Fruit fly (Drosophila melanogaster): ENCODE results near the gene CG6293.
A peak's percentile ranks its signal among the peaks of the same experiment; 100 is the strongest.

CG6293 gene

DNA sequence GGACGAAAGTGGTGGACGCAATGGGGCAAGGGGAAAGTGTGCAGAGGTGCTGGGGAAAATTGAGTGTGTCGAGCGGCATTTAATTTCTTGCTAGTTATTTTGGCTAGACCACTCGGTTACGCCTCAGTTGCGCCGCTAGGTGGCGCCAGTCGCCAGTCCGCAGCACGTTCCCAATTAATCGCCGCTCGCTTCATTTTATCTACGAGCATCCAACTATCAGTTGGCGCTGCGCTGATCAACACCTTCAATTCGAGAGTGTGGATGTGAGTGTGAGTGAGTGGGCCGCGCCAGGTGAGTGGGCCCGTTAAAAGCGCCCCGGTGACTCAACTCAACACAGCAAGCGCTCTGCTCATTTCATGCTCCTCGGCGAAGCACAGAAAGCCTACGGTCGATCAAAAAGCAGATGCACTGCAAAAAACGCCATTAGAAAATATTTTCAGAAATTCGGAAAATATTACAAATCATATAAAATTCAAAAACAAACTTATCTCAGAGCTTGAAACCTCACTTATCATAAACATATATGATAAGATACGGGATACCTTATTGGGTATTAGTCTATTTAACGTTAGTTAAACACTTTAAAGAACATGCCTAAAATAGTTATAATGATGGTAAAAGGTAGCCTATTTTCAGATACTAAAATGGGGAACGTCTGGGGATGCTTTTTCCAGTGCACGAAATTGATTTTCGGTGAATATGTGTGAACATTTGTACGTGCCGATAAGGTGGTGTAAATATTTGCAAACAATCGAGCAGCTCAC, 43.1 kb downstream of the CG6293 start (continued):
- peak; percentile 77 for TF ChIP-seq Atf-2 (GFP tag; optimal IDR thresholded peaks at IDR 0.05)
- peak; percentile 44; the same call in 1 of the 3 replicates for TF ChIP-seq H15 (GFP tag; IDR thresholded peaks at IDR 0.05)
- peak; percentile 87 for TF ChIP-seq mam (GFP tag; optimal IDR thresholded peaks at IDR 0.05)
- no peak for TF ChIP-seq Lim3 (GFP tag; IDR thresholded peaks at IDR 0.05)
- TF ChIP-seq onecut (GFP tag; IDR thresholded peaks at IDR 0.05) = peak; percentile 62
- TF ChIP-seq CG10321 (GFP tag; IDR thresholded peaks at IDR 0.05) = no peak
- TF ChIP-seq CG3995 (GFP tag; optimal IDR thresholded peaks at IDR 0.05) = peak; percentile 55
- TF ChIP-seq Atf6 (GFP tag; IDR thresholded peaks at IDR 0.05) = peak; percentile 88
- TF ChIP-seq bsh (GFP tag; optimal IDR thresholded peaks at IDR 0.05) = peak in 1 of 2 experiments; percentile 77
- peak; percentile 81 for TF ChIP-seq CG13296 (GFP tag; optimal IDR thresholded peaks at IDR 0.05)
- no peak; the same call in 1 of the 2 replicates for TF ChIP-seq CG13287 (GFP tag; IDR thresholded peaks at IDR 0.05; ENCODE audit: partially characterized antibody)
- TF ChIP-seq CG4282 (GFP tag; optimal IDR thresholded peaks at IDR 0.05) = no peak
- peak; percentile 67 for TF ChIP-seq Deaf1 (tag; optimal IDR thresholded peaks at IDR 0.05)
- TF ChIP-seq CG34376 (GFP tag; optimal IDR thresholded peaks at IDR 0.05) = peak; percentile 72
- peak; percentile 6 for TF ChIP-seq Spps (tag; optimal IDR thresholded peaks at IDR 0.05)
- TF ChIP-seq chm (GFP tag; IDR thresholded peaks at IDR 0.05) = peak; percentile 65; the same call in 1 of the 2 replicates
- peak; percentile 68 for TF ChIP-seq CG12071 (GFP tag; optimal IDR thresholded peaks at IDR 0.05)
- TF ChIP-seq Dbx (GFP tag; IDR thresholded peaks at IDR 0.05) = peak; percentile 65; the same call in 2 of the 3 replicates
- TF ChIP-seq CG6272 (GFP tag; IDR thresholded peaks at IDR 0.05) = peak; percentile 44
- peak; percentile 35 for TF ChIP-seq HmgD (GFP tag; optimal IDR thresholded peaks at IDR 0.05)
- TF ChIP-seq CTCF (GFP tag; optimal IDR thresholded peaks at IDR 0.05) = peak; percentile 91
- TF ChIP-seq CG4707 (GFP tag; optimal IDR thresholded peaks at IDR 0.05) = no peak
- peak; percentile 93 for TF ChIP-seq Med (GFP tag)
- peak; percentile 75 for TF ChIP-seq CG31441 (GFP tag; IDR thresholded peaks at IDR 0.05)
- TF ChIP-seq sug (tag; optimal IDR thresholded peaks at IDR 0.05) = peak; percentile 85
- TF ChIP-seq Trl (optimal IDR thresholded peaks at IDR 0.05) = peak in 1 of 2 experiments; percentile 2
- TF ChIP-seq Trl (GFP tag; optimal IDR thresholded peaks at IDR 0.05) = peak; percentile 46
- peak; percentile 75 for TF ChIP-seq CG9215 (GFP tag; IDR thresholded peaks at IDR 0.05)
- TF ChIP-seq CG11398 (GFP tag; optimal IDR thresholded peaks at IDR 0.05) = peak; percentile 66
- TF ChIP-seq CG10267 (tag; optimal IDR thresholded peaks at IDR 0.05) = peak; percentile 71
- TF ChIP-seq sr (GFP tag; IDR thresholded peaks at IDR 0.05) = peak; percentile 92
- TF ChIP-seq CG12769 (tag; optimal IDR thresholded peaks at IDR 0.05) = peak; percentile 28
- TF ChIP-seq CG12659 (GFP tag; optimal IDR thresholded peaks at IDR 0.05) = peak; percentile 91
- no peak for TF ChIP-seq HLH4C (GFP tag; IDR thresholded peaks at IDR 0.05; ENCODE audit: partially characterized antibody)
- peak; percentile 75 for TF ChIP-seq CG6683 (GFP tag; optimal IDR thresholded peaks at IDR 0.05)
- TF ChIP-seq ato (GFP tag; IDR thresholded peaks at IDR 0.05; ENCODE audit: partially characterized antibody) = no peak
- TF ChIP-seq Xbp1 (GFP tag; optimal IDR thresholded peaks at IDR 0.05) = peak; percentile 86
- peak; percentile 70 for TF ChIP-seq CG3847 (GFP tag; IDR thresholded peaks at IDR 0.05)
- peak; percentile 86 for TF ChIP-seq CG12391 (tag; optimal IDR thresholded peaks at IDR 0.05)
- no peak for TF ChIP-seq jigr1 (GFP tag; IDR thresholded peaks at IDR 0.05)
- peak; percentile 72 for TF ChIP-seq jing (GFP tag; optimal IDR thresholded peaks at IDR 0.05)
- TF ChIP-seq sob (GFP tag; IDR thresholded peaks at IDR 0.05) = peak; percentile 71
- peak; percentile 85; the same call in 2 of the 3 replicates for TF ChIP-seq z (GFP tag; IDR thresholded peaks at IDR 0.05)
- TF ChIP-seq mirr (GFP tag; optimal IDR thresholded peaks at IDR 0.05) = peak; percentile 35
- TF ChIP-seq CG2875 (GFP tag; optimal IDR thresholded peaks at IDR 0.05) = peak; percentile 59
- TF ChIP-seq nerfin-2 (GFP tag; IDR thresholded peaks at IDR 0.05; ENCODE audit: partially characterized antibody) = peak; percentile 31; the same call in 1 of the 2 replicates
- TF ChIP-seq CG18619 (GFP tag; optimal IDR thresholded peaks at IDR 0.05) = peak; percentile 88
- TF ChIP-seq vfl (GFP tag; optimal IDR thresholded peaks at IDR 0.05) = peak; percentile 47
- peak; percentile 69; the same call in 1 of the 4 replicates for TF ChIP-seq chinmo (GFP tag; IDR thresholded peaks at IDR 0.05; ENCODE audit: partially characterized antibody)

Measured in whole organism, embryonic.